Fruit fly (Drosophila melanogaster) whole organism, embryonic: ENCODE data around the gene Oatp33Eb.

Experiments
- Awh ChIP-seq: fragments of 200-800 bp; sonication (Bioruptor generic); IDR thresholded peaks from 2 replicates; pipeline ENCODE4, ENCODE4 v1.3.6; 2022; ENCODE audit warnings: missing biosample characterization, missing genetic modification characterization
- CG10267 ChIP-seq: fragments of 200-800 bp; sonication (Bioruptor generic); optimal IDR thresholded peaks from 2 replicates; lab custom pipeline; 2018; ENCODE audit warnings: missing biosample characterization, mild to moderate bottlenecking, missing genetic modification characterization, moderate library complexity
- CG10366 ChIP-seq: fragments of 200-800 bp; sonication (Bioruptor generic); IDR thresholded peaks from 2 replicates; pipeline ENCODE4 v1.3.6; 2022; ENCODE audit warnings: missing biosample characterization, missing genetic modification characterization
- CG10543 ChIP-seq: fragments of 200-800 bp; sonication (Bioruptor generic); optimal IDR thresholded peaks from 3 replicates; lab custom pipeline; 2017; ENCODE audit warnings: missing biosample characterization, mild to moderate bottlenecking, missing genetic modification characterization, moderate library complexity
- CG10565 ChIP-seq: fragments of 200-800 bp; sonication (Bioruptor generic); optimal IDR thresholded peaks from 3 replicates; lab custom pipeline; 2016; ENCODE audit warnings: missing biosample characterization, mild to moderate bottlenecking, missing genetic modification characterization
- CG10959 ChIP-seq: fragments of 200-800 bp; sonication (Bioruptor generic); IDR thresholded peaks from 2 replicates; pipeline ENCODE4 v1.3.6; 2022; ENCODE audit warnings: missing biosample characterization, missing genetic modification characterization
- CG12942 ChIP-seq: fragments of 200-800 bp; sonication (Bioruptor generic); optimal IDR thresholded peaks from 3 replicates; lab custom pipeline; 2016; ENCODE audit warnings: missing biosample characterization, missing genetic modification characterization
- CG13424 ChIP-seq: fragments of 200-800 bp; sonication (Bioruptor generic); optimal IDR thresholded peaks from 2 replicates; lab custom pipeline; 2019; ENCODE audit warnings: missing biosample characterization, mild to moderate bottlenecking, missing genetic modification characterization, moderate library complexity
- CG15073 ChIP-seq: fragments of 200-800 bp; sonication (Bioruptor generic); optimal IDR thresholded peaks from 2 replicates; lab custom pipeline; 2016; ENCODE audit warnings: missing biosample characterization, missing genetic modification characterization
- CG15269 ChIP-seq: fragments of 200-800 bp; sonication (Bioruptor generic); optimal IDR thresholded peaks from 2 replicates; lab custom pipeline; 2018; ENCODE audit warnings: missing biosample characterization, mild to moderate bottlenecking, missing genetic modification characterization, moderate library complexity
- CG15601 ChIP-seq: fragments of 200-800 bp; sonication (Bioruptor generic); optimal IDR thresholded peaks from 3 replicates; lab custom pipeline; 2019; ENCODE audit warnings: missing biosample characterization, mild to moderate bottlenecking, missing genetic modification characterization, moderate library complexity
- CG16779 ChIP-seq: fragments of 200-800 bp; sonication (Bioruptor generic); IDR thresholded peaks from 2 replicates; pipeline ENCODE4 v1.3.6; 2022; ENCODE audit warnings: missing biosample characterization, missing genetic modification characterization
- CG17802 ChIP-seq: fragments of 200-800 bp; sonication (Bioruptor generic); optimal IDR thresholded peaks from 2 replicates; lab custom pipeline; 2018; ENCODE audit warnings: missing biosample characterization, mild to moderate bottlenecking, missing genetic modification characterization, moderate library complexity
- CG2202 ChIP-seq: fragments of 200-800 bp; sonication (Bioruptor generic); optimal IDR thresholded peaks from 2 replicates; lab custom pipeline; 2018; ENCODE audit warnings: missing biosample characterization, mild to moderate bottlenecking, missing genetic modification characterization
- CG30431 ChIP-seq: fragments of 200-800 bp; sonication (Bioruptor generic); optimal IDR thresholded peaks from 2 replicates; lab custom pipeline; 2017; ENCODE audit warnings: missing biosample characterization, missing genetic modification characterization
- CG32532 ChIP-seq: fragments of 200-800 bp; sonication (Bioruptor generic); IDR thresholded peaks from 2 replicates; pipeline ENCODE4 v1.3.6; 2022; ENCODE audit warnings: missing biosample characterization, missing genetic modification characterization
- CG4730 ChIP-seq: fragments of 200-800 bp; sonication (Bioruptor generic); IDR thresholded peaks from 2 replicates; pipeline ENCODE4 v1.3.6; 2022; ENCODE audit warnings: missing biosample characterization, missing genetic modification characterization
- CG8359 ChIP-seq: fragments of 200-800 bp; sonication (Bioruptor generic); optimal IDR thresholded peaks from 2 replicates; lab custom pipeline; 2017; ENCODE audit warnings: missing biosample characterization, mild to moderate bottlenecking, missing genetic modification characterization, borderline replicate concordance
- CG8388 ChIP-seq: fragments of 200-800 bp; sonication (Bioruptor generic); optimal IDR thresholded peaks from 2 replicates; lab custom pipeline; 2019; ENCODE audit warnings: missing biosample characterization, mild to moderate bottlenecking, missing genetic modification characterization, moderate library complexity
- CG9609 ChIP-seq: fragments of 200-800 bp; sonication (Bioruptor generic); optimal IDR thresholded peaks from 3 replicates; lab custom pipeline; 2016; ENCODE audit warnings: missing biosample characterization, missing genetic modification characterization
- Dfd ChIP-seq, 2 experiments: fragments of >200 bp; optimal IDR thresholded peaks; 2 replicates each; lab custom pipeline; 2017; ENCODE audit warnings: missing biosample characterization in 2 of 2, missing genetic modification characterization in 2 of 2
- Dref ChIP-seq: fragments of 200-800 bp; sonication (Bioruptor generic); IDR thresholded peaks from 2 replicates; pipeline ENCODE4 v1.3.6; 2022; ENCODE audit warnings: missing biosample characterization, missing genetic modification characterization
- Ets97D ChIP-seq: fragments of 200-800 bp; sonication (Bioruptor generic); optimal IDR thresholded peaks from 3 replicates; lab custom pipeline; 2016; ENCODE audit warnings: missing biosample characterization, missing genetic modification characterization
- HmgZ ChIP-seq: fragments of 200-800 bp; sonication (Bioruptor generic); optimal IDR thresholded peaks from 2 replicates; lab custom pipeline; 2018; ENCODE audit warnings: missing biosample characterization, mild to moderate bottlenecking, missing genetic modification characterization
- Kr ChIP-seq: fragments of 200-800 bp; sonication (Bioruptor generic); optimal IDR thresholded peaks from 2 replicates; lab custom pipeline; 2017; ENCODE audit warnings: missing biosample characterization, mild to moderate bottlenecking, missing genetic modification characterization
- Lpt ChIP-seq: fragments of >200 bp; optimal IDR thresholded peaks from 2 replicates; lab custom pipeline; 2018; ENCODE audit warnings: missing biosample characterization, missing genetic modification characterization
- Mad ChIP-seq: fragments of 200-800 bp; sonication (Bioruptor generic); optimal IDR thresholded peaks from 2 replicates; lab custom pipeline; 2016; ENCODE audit warnings: missing biosample characterization, missing genetic modification characterization
- Max ChIP-seq: fragments of 200-800 bp; sonication (Bioruptor generic); optimal IDR thresholded peaks from 2 replicates; lab custom pipeline; 2016; ENCODE audit warnings: missing biosample characterization, mild to moderate bottlenecking, missing genetic modification characterization
- NFAT ChIP-seq: fragments of 200-800 bp; sonication (Bioruptor generic); IDR thresholded peaks from 2 replicates; pipeline ENCODE4 v1.3.6; 2022; ENCODE audit warnings: missing biosample characterization, missing genetic modification characterization
- PHDP ChIP-seq: fragments of 200-800 bp; sonication (Bioruptor generic); optimal IDR thresholded peaks from 3 replicates; lab custom pipeline; 2018; ENCODE audit warnings: missing biosample characterization, mild to moderate bottlenecking, missing genetic modification characterization, moderate library complexity
- Ptx1 ChIP-seq: fragments of 200-800 bp; sonication (Bioruptor generic); IDR thresholded peaks from 2 replicates; pipeline ENCODE4 v1.3.6; 2022; ENCODE audit warnings: missing biosample characterization, missing genetic modification characterization
- Xbp1 ChIP-seq: fragments of 200-800 bp; sonication (Bioruptor generic); optimal IDR thresholded peaks from 3 replicates; lab custom pipeline; 2016; ENCODE audit warnings: missing biosample characterization, mild to moderate bottlenecking, missing genetic modification characterization
- bigmax ChIP-seq: fragments of 200-800 bp; sonication (Bioruptor generic); optimal IDR thresholded peaks from 2 replicates; lab custom pipeline; 2018; ENCODE audit warnings: missing biosample characterization, mild to moderate bottlenecking, missing genetic modification characterization
- cad ChIP-seq: fragments of >200 bp; optimal IDR thresholded peaks from 2 replicates; lab custom pipeline; 2017; ENCODE audit warnings: missing biosample characterization, missing genetic modification characterization
- cato ChIP-seq: fragments of 200-800 bp; sonication (Bioruptor generic); optimal IDR thresholded peaks from 2 replicates; lab custom pipeline; 2016; ENCODE audit warnings: missing biosample characterization, missing genetic modification characterization, borderline replicate concordance
- chif ChIP-seq, 2 experiments: fragments of 200-800 bp; sonication (Bioruptor generic); optimal IDR thresholded peaks; 3 replicates each; lab custom pipeline; 2016; ENCODE audit warnings: missing biosample characterization in 2 of 2, missing genetic modification characterization in 2 of 2
- dpn ChIP-seq, 2 experiments: fragments of 200-800 bp; sonication (Bioruptor generic); optimal IDR thresholded peaks; 3 replicates each; lab custom pipeline; 2016; ENCODE audit warnings: missing biosample characterization in 2 of 2, missing genetic modification characterization in 2 of 2
- ems ChIP-seq: fragments of 200-800 bp; sonication (Bioruptor generic); optimal IDR thresholded peaks from 3 replicates; lab custom pipeline; 2016; ENCODE audit warnings: missing biosample characterization, missing genetic modification characterization
- en ChIP-seq: fragments of 200-800 bp; sonication (Bioruptor generic); optimal IDR thresholded peaks from 2 replicates; lab custom pipeline; 2016; ENCODE audit warnings: missing biosample characterization, missing genetic modification characterization
- jing ChIP-seq: fragments of 200-800 bp; sonication (Bioruptor generic); optimal IDR thresholded peaks from 2 replicates; lab custom pipeline; 2018; ENCODE audit warnings: missing biosample characterization, mild to moderate bottlenecking, missing genetic modification characterization
- kah ChIP-seq: fragments of 200-800 bp; sonication (Bioruptor generic); optimal IDR thresholded peaks from 2 replicates; lab custom pipeline; 2018; ENCODE audit warnings: missing biosample characterization, mild to moderate bottlenecking, missing genetic modification characterization
- nmo ChIP-seq: fragments of 200-800 bp; sonication (Bioruptor generic); optimal IDR thresholded peaks from 2 replicates; lab custom pipeline; 2018; ENCODE audit warnings: missing biosample characterization, mild to moderate bottlenecking, missing genetic modification characterization, moderate library complexity
- onecut ChIP-seq: fragments of 200-800 bp; sonication (Bioruptor generic); IDR thresholded peaks from 2 replicates; pipeline ENCODE4 v1.3.6; 2022; ENCODE audit warnings: missing biosample characterization, missing genetic modification characterization
- pros ChIP-seq: fragments of 200-800 bp; sonication (Bioruptor generic); optimal IDR thresholded peaks from 3 replicates; lab custom pipeline; 2019; ENCODE audit warnings: missing biosample characterization, mild to moderate bottlenecking, missing genetic modification characterization, moderate library complexity
- run ChIP-seq: fragments of 200-800 bp; sonication (Bioruptor generic); optimal IDR thresholded peaks from 3 replicates; lab custom pipeline; 2018; ENCODE audit warnings: missing biosample characterization, mild to moderate bottlenecking, missing genetic modification characterization
- sd ChIP-seq: fragments of 200-800 bp; sonication (Bioruptor generic); optimal IDR thresholded peaks from 3 replicates; lab custom pipeline; 2018; ENCODE audit warnings: missing biosample characterization, mild to moderate bottlenecking, missing genetic modification characterization, moderate library complexity
- stc ChIP-seq: fragments of 200-800 bp; sonication (Bioruptor generic); IDR thresholded peaks from 2 replicates; pipeline ENCODE4 v1.3.6; 2022; ENCODE audit warnings: missing biosample characterization, missing genetic modification characterization
- zen2 ChIP-seq: fragments of 200-800 bp; sonication (Bioruptor generic); IDR thresholded peaks from 3 replicates; pipeline ENCODE4 v1.3.6; 2022; ENCODE audit warnings: missing biosample characterization, missing genetic modification characterization; ENCODE audit not compliant: partially characterized antibody

Gene Oatp33Eb

dm6 chr2L:12460767-12461739 lies 12.8 kb downstream of the Oatp33Eb start (continued):
- TF ChIP-seq CG10959 (GFP tag; lab: Robert Waterston, UW) (no peak), CG10366 (GFP tag; lab: Robert Waterston, UW) (no peak; the same call in 1 of the 2 replicates), CG15269 (tag; lab: Kevin White, UChicago) (peak; percentile 56), cato (no peak), stc (GFP tag; lab: Robert Waterston, UW) (peak; percentile 68; the same call in 1 of the 2 replicates), ems (no peak), Kr (GFP tag; lab: Kevin White, UChicago) (peak; percentile 77), Dfd (GFP tag; optimal IDR thresholded peaks at IDR 0.05; lab: Kevin White, UChicago) (no peak), HmgZ (tag; lab: Kevin White, UChicago) (peak; percentile 78), CG8359 (GFP tag; lab: Kevin White, UChicago) (peak; percentile 53), jing (GFP tag; lab: Kevin White, UChicago) (no peak), CG9609 (no peak), kah (peak; percentile 78), NFAT (GFP tag; lab: Robert Waterston, UW) (peak; percentile 50; the same call in 1 of the 2 replicates), Dref (GFP tag; lab: Robert Waterston, UW) (no peak), CG12942 (GFP tag; lab: Kevin White, UChicago) (no peak), CG17802 (tag; lab: Kevin White, UChicago) (no peak), run (tag; lab: Kevin White, UChicago) (peak; percentile 42), Xbp1 (GFP tag; lab: Kevin White, UChicago) (no peak), bigmax (peak; percentile 23), Awh (GFP tag; lab: Robert Waterston, UW) (peak; percentile 80; the same call in 1 of the 2 replicates), sd (tag; lab: Kevin White, UChicago) (peak; percentile 95), CG15073 (GFP tag; lab: Kevin White, UChicago) (no peak), CG10565 (GFP tag; lab: Kevin White, UChicago) (no peak), dpn (GFP tag; optimal IDR thresholded peaks at IDR 0.05; lab: Kevin White, UChicago) (peak; percentile 3 to 33), CG13424 (peak; percentile 41), CG16779 (GFP tag; lab: Robert Waterston, UW) (no peak), CG10267 (tag; lab: Kevin White, UChicago) (no peak), CG15601 (tag; lab: Kevin White, UChicago) (peak; percentile 20), Ptx1 (GFP tag; lab: Robert Waterston, UW) (no peak), nmo (GFP tag; lab: Kevin White, UChicago) (peak; percentile 16), en (GFP tag; lab: Kevin White, UChicago) (no peak), Ets97D (GFP tag; lab: Kevin White, UChicago) (no peak), CG4730 (GFP tag; lab: Robert Waterston, UW) (no peak), cad (GFP tag; lab: Kevin White, UChicago) (no peak), CG2202 (tag; lab: Kevin White, UChicago) (peak; percentile 22), CG10543 (GFP tag; lab: Kevin White, UChicago) (peak; percentile 97), CG30431 (GFP tag; lab: Kevin White, UChicago) (no peak), zen2 (peak; percentile 60; the same call in 1 of the 3 replicates), CG8388 (GFP tag; lab: Kevin White, UChicago) (no peak), CG32532 (GFP tag; lab: Robert Waterston, UW) (peak; percentile 79), PHDP (tag; lab: Kevin White, UChicago) (peak; percentile 61), onecut (GFP tag; lab: Robert Waterston, UW) (peak; percentile 55), Lpt (GFP tag; lab: Kevin White, UChicago) (no peak), chif (GFP tag; optimal IDR thresholded peaks at IDR 0.05; lab: Kevin White, UChicago) (peak in 1 of 2 experiments; percentile 8), pros (peak; percentile 74), Mad (GFP tag; lab: Kevin White, UChicago) (peak; percentile 20), Max (GFP tag; lab: Kevin White, UChicago) (peak; percentile 75)
